Worm (Caenorhabditis elegans): ENCODE measurements around the gene sago-1.

DNA sequence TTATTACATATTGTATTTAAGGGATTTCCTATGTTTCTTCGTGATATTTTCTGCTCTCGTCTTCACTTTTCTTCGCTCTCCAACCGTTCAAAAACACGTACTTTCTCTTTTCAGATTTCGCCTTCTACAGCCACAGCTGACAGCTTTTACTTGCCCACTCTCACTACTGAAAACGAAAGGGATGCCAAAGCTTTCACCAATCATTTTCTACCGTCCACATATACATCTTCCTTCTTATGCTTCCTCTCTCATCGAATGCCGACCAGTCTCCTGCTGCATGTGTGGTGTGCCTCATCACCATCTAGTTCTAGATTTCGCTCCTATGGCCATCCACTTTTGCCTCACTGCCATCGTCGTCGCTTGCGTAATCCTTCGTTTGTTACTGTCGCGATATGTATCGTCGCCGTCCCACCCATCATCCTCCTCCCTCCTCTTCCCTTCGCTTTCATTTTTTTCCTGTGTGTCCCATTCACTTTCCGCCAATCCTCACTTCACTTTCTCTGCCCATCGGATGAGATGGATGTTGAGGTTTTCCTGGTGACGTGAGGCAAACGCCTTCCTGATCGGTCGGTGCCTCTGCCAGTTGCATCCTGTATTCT is 49.7 kb downstream of the sago-1 start:
- TF ChIP-seq peb-1 (tag; optimal IDR thresholded peaks at IDR 0.05) (no peak), aly-2 (tag; optimal IDR thresholded peaks at IDR 0.05) (no peak)

All from whole organism, L2 larva.